Fruit fly (Drosophila melanogaster): ENCODE results near the gene ine.

ine gene

dm6 chr2L:4440881-4441737 is 35.7 kb downstream of the ine start, which contains the start of gene CG15431 (continued):
- TF ChIP-seq zen2 (GFP tag; IDR thresholded peaks at IDR 0.05; ENCODE audit: partially characterized antibody), result no peak; the same call in 1 of the 3 replicates
- peak; percentile 59 for TF ChIP-seq CG5180 (GFP tag; optimal IDR thresholded peaks at IDR 0.05)
- peak; percentile 58 for TF ChIP-seq bcd (GFP tag; optimal IDR thresholded peaks at IDR 0.05)
- peak; percentile 17 for TF ChIP-seq CG4424 (GFP tag; optimal IDR thresholded peaks at IDR 0.05)
- no peak for TF ChIP-seq dmrt11E (tag; optimal IDR thresholded peaks at IDR 0.05)
- no peak for TF ChIP-seq Awh (GFP tag; IDR thresholded peaks at IDR 0.05)
- peak; percentile 65; the same call in 1 of the 2 replicates for TF ChIP-seq CkIIα-i1 (GFP tag; IDR thresholded peaks at IDR 0.05)
- TF ChIP-seq jing (GFP tag; optimal IDR thresholded peaks at IDR 0.05), result peak; percentile 11
- peak; percentile 52 to 62 for TF ChIP-seq Hr51 (GFP tag; optimal IDR thresholded peaks at IDR 0.05)
- no peak for TF ChIP-seq insv (GFP tag; optimal IDR thresholded peaks at IDR 0.05)
- TF ChIP-seq dmrt99B (tag; optimal IDR thresholded peaks at IDR 0.05), result peak; percentile 73
- peak; percentile 49 for TF ChIP-seq fd3F (GFP tag; optimal IDR thresholded peaks at IDR 0.05)
- TF ChIP-seq CG30403 (GFP tag; optimal IDR thresholded peaks at IDR 0.05), result peak; percentile 55
- TF ChIP-seq CG8388 (GFP tag; optimal IDR thresholded peaks at IDR 0.05), result no peak
- peak; percentile 79 for TF ChIP-seq CG7556 (GFP tag; optimal IDR thresholded peaks at IDR 0.05)
- no peak for TF ChIP-seq Scr (GFP tag; IDR thresholded peaks at IDR 0.05; ENCODE audit: partially characterized antibody)
- TF ChIP-seq sqz (GFP tag; optimal IDR thresholded peaks at IDR 0.05), result no peak
- no peak for TF ChIP-seq Elba2 (GFP tag; optimal IDR thresholded peaks at IDR 0.05)
- no peak for TF ChIP-seq fru (optimal IDR thresholded peaks at IDR 0.05)
- TF ChIP-seq bab2 (GFP tag; optimal IDR thresholded peaks at IDR 0.05), result peak; percentile 33
- TF ChIP-seq kni (GFP tag; optimal IDR thresholded peaks at IDR 0.05), result no peak
- peak; percentile 33; the same call in 1 of the 4 replicates for TF ChIP-seq Gug (GFP tag; IDR thresholded peaks at IDR 0.05)
- no peak for TF ChIP-seq CG7987 (GFP tag; optimal IDR thresholded peaks at IDR 0.05)
- TF ChIP-seq Tbp (GFP tag; optimal IDR thresholded peaks at IDR 0.05), result no peak
- 0 out of 2 replicates have a peak, but pooled peaks have one; percentile 41 for TF ChIP-seq CG10321 (GFP tag; IDR thresholded peaks at IDR 0.05)
- TF ChIP-seq Mad (GFP tag; optimal IDR thresholded peaks at IDR 0.05), result peak; percentile 41
- peak; percentile 56 for TF ChIP-seq CG12299 (tag; optimal IDR thresholded peaks at IDR 0.05)
- no peak for TF ChIP-seq CG1602 (GFP tag; optimal IDR thresholded peaks at IDR 0.05)
- peak; percentile 69 for TF ChIP-seq CG3281 (GFP tag; optimal IDR thresholded peaks at IDR 0.05)
- TF ChIP-seq vvl (GFP tag; IDR thresholded peaks at IDR 0.05), result peak; percentile 76
- peak; percentile 55 for TF ChIP-seq nau (GFP tag; optimal IDR thresholded peaks at IDR 0.05)
- peak; percentile 27 for TF ChIP-seq CG1603 (tag; optimal IDR thresholded peaks at IDR 0.05)
- TF ChIP-seq CG17612 (GFP tag; IDR thresholded peaks at IDR 0.05), result no peak
- TF ChIP-seq CG16815 (GFP tag; optimal IDR thresholded peaks at IDR 0.05), result no peak
- no peak for TF ChIP-seq CG34224 (GFP tag; IDR thresholded peaks at IDR 0.05; ENCODE audit: partially characterized antibody)
- TF ChIP-seq Hmr (GFP tag; optimal IDR thresholded peaks at IDR 0.05), result peak; percentile 75
- TF ChIP-seq Hr3 (GFP tag; optimal IDR thresholded peaks at IDR 0.05), result peak; percentile 16
- TF ChIP-seq NC2α (GFP tag; optimal IDR thresholded peaks at IDR 0.05), result no peak
- no peak for TF ChIP-seq Stat92E (GFP tag; optimal IDR thresholded peaks at IDR 0.05)
- no peak; the same call in 1 of the 2 replicates for TF ChIP-seq ranshi (GFP tag; IDR thresholded peaks at IDR 0.05)
- no peak for TF ChIP-seq ac (GFP tag; optimal IDR thresholded peaks at IDR 0.05)
- peak; percentile 33 for TF ChIP-seq Hsf (GFP tag; optimal IDR thresholded peaks at IDR 0.05)
- no peak for TF ChIP-seq BEAF-32 (GFP tag; optimal IDR thresholded peaks at IDR 0.05)
- TF ChIP-seq CG15601 (tag; optimal IDR thresholded peaks at IDR 0.05), result no peak
- TF ChIP-seq cato (GFP tag; optimal IDR thresholded peaks at IDR 0.05; ENCODE audit: borderline replicate concordance), result no peak
- no peak for TF ChIP-seq jigr1 (GFP tag; IDR thresholded peaks at IDR 0.05)
- TF ChIP-seq Lim3 (GFP tag; IDR thresholded peaks at IDR 0.05), result no peak
- TF ChIP-seq CG13775 (GFP tag; optimal IDR thresholded peaks at IDR 0.05), result peak; percentile 36
